Worm (Caenorhabditis elegans) whole organism, L4 larva: Measurements from ENCODE around the gene R08C7.11.

Experiments used
- D1046.2 ChIP-seq: fragments of 200-800 bp; sonication (Bioruptor generic); IDR thresholded peaks from 2 replicates; pipeline ENCODE4 v1.3.6; 2022; ENCODE audit warnings: missing genetic modification characterization, missing compliant biosample characterization
- F10B5.3 ChIP-seq: sonication (generic microtip); optimal IDR thresholded peaks from 2 replicates; lab custom pipeline; 2016; ENCODE audit warnings: mild to moderate bottlenecking, missing genetic modification characterization, missing compliant biosample characterization
- F44E2.7 ChIP-seq: fragments of 200-800 bp; sonication (Bioruptor generic); IDR thresholded peaks from 2 replicates; pipeline ENCODE4 v2.1.2; 2022; ENCODE audit warnings: missing genetic modification characterization, missing compliant biosample characterization
- F49E8.2 ChIP-seq: sonication (generic microtip); optimal IDR thresholded peaks from 2 replicates; lab custom pipeline; 2016; ENCODE audit warnings: missing compliant biosample characterization, mild to moderate bottlenecking, missing genetic modification characterization, borderline replicate concordance
- T26A8.4 ChIP-seq: fragments of 200-800 bp; sonication (Bioruptor generic); IDR thresholded peaks from 2 replicates; pipeline ENCODE4 v1.3.6; 2022; ENCODE audit warnings: missing genetic modification characterization, missing compliant biosample characterization
- Y48G9A.11 ChIP-seq: fragments of 200-800 bp; sonication (Bioruptor generic); IDR thresholded peaks from 2 replicates; pipeline ENCODE4 v1.3.6; 2022; ENCODE audit warnings: missing genetic modification reagents, missing genetic modification characterization, missing compliant biosample characterization
- Y75B8A.6 ChIP-seq: fragments of 200-800 bp; sonication (Bioruptor generic); IDR thresholded peaks from 2 replicates; pipeline ENCODE4 v1.3.6; 2022; ENCODE audit warnings: missing genetic modification reagents, missing genetic modification characterization, missing compliant biosample characterization
- ZK546.5 ChIP-seq, 2 experiments: sonication (generic microtip); optimal IDR thresholded peaks; 2 replicates each; lab custom pipeline; 2017; ENCODE audit warnings: missing biosample characterization in 2 of 2, missing genetic modification characterization in 2 of 2
- aha-1 ChIP-seq: fragments of 150-350 bp; peaks from one replicate; lab custom pipeline; 2014; ENCODE audit warnings: missing biosample characterization, missing genetic modification characterization
- arid-1 ChIP-seq: fragments of 200-800 bp; sonication (Bioruptor generic); conservative IDR thresholded peaks from 2 replicates; pipeline ENCODE4 v1.3.6; 2022; ENCODE audit warnings: missing genetic modification reagents, missing genetic modification characterization, missing compliant biosample characterization
- attf-4 ChIP-seq: sonication (generic microtip); optimal IDR thresholded peaks from 3 replicates; lab custom pipeline; 2017; ENCODE audit warnings: missing biosample characterization, missing genetic modification characterization
- ceh-20 ChIP-seq: fragments of 200-800 bp; sonication (Bioruptor generic); IDR thresholded peaks from 2 replicates; pipeline ENCODE4 v1.3.6; 2022; ENCODE audit warnings: missing genetic modification reagents, missing genetic modification characterization, missing compliant biosample characterization
- ceh-32 ChIP-seq: sonication (generic microtip); optimal IDR thresholded peaks from 2 replicates; lab custom pipeline; 2016; ENCODE audit warnings: mild to moderate bottlenecking, missing genetic modification characterization, missing compliant biosample characterization; ENCODE audit not compliant: poor library complexity
- ceh-44 ChIP-seq: fragments of 200-800 bp; sonication (Bioruptor generic); IDR thresholded peaks from 2 replicates; pipeline ENCODE4 v1.3.6; 2022; ENCODE audit warnings: missing genetic modification reagents, missing genetic modification characterization, missing compliant biosample characterization
- ceh-82 ChIP-seq: sonication (generic microtip); optimal IDR thresholded peaks from 2 replicates; lab custom pipeline; 2017; ENCODE audit warnings: missing biosample characterization, missing genetic modification characterization
- ces-1 ChIP-seq: fragments of 150-350 bp; sonication (generic microtip); optimal IDR thresholded peaks from 4 replicates; lab custom pipeline; 2014; ENCODE audit warnings: missing biosample characterization, missing genetic modification reagents, missing genetic modification characterization
- ctbp-1 ChIP-seq: fragments of 200-800 bp; sonication (Bioruptor generic); IDR thresholded peaks from 2 replicates; pipeline ENCODE4 v1.3.6; 2022; ENCODE audit warnings: missing genetic modification reagents, missing genetic modification characterization, missing compliant biosample characterization
- daf-12 ChIP-seq: fragments of 150-350 bp; optimal IDR thresholded peaks from 2 replicates; lab custom pipeline; 2014; ENCODE audit warnings: missing biosample characterization, missing genetic modification reagents, missing genetic modification characterization
- daf-16 ChIP-seq, 3 experiments: sonication (generic microtip); optimal IDR thresholded peaks; 2 replicates each; lab custom pipeline; 2016 to 2017; ENCODE audit warnings: missing genetic modification characterization in 3 of 3, missing genetic modification reagents in 3 of 3, mild to moderate bottlenecking in 2 of 3, missing compliant biosample characterization in 2 of 3, missing biosample characterization in 1 of 3, moderate library complexity in 1 of 3
- daf-19 ChIP-seq: fragments of 200-800 bp; sonication (Bioruptor generic); conservative IDR thresholded peaks from 2 replicates; pipeline ENCODE4 v1.3.6; 2022; ENCODE audit warnings: missing genetic modification characterization, missing compliant biosample characterization
- daf-8 ChIP-seq: fragments of 200-800 bp; sonication (Bioruptor generic); IDR thresholded peaks from 2 replicates; pipeline ENCODE4 v1.3.6; 2022; ENCODE audit warnings: missing genetic modification characterization, missing compliant biosample characterization
- dpl-1 ChIP-seq: fragments of 150-350 bp; optimal IDR thresholded peaks from 2 replicates; lab custom pipeline; 2014; ENCODE audit warnings: missing biosample characterization, missing genetic modification reagents, missing genetic modification characterization
- dve-1 ChIP-seq: sonication (generic microtip); optimal IDR thresholded peaks from 2 replicates; lab custom pipeline; 2017; ENCODE audit warnings: antibody characterized with exemption, mild to moderate bottlenecking, missing genetic modification characterization, missing compliant biosample characterization; ENCODE audit not compliant: insufficient read depth
- egl-43 ChIP-seq: fragments of 200-800 bp; sonication (Bioruptor generic); IDR thresholded peaks from 2 replicates; pipeline ENCODE4 v1.3.6; 2022; ENCODE audit warnings: missing genetic modification reagents, missing genetic modification characterization, missing compliant biosample characterization
- fkh-10 ChIP-seq: fragments of 150-350 bp; optimal IDR thresholded peaks from 2 replicates; lab custom pipeline; 2014; ENCODE audit warnings: missing biosample characterization, missing genetic modification reagents, missing genetic modification characterization
- fos-1 ChIP-seq: fragments of 150-350 bp; optimal IDR thresholded peaks from 2 replicates; lab custom pipeline; 2014; ENCODE audit warnings: missing biosample characterization, missing genetic modification characterization
- gei-8 ChIP-seq: fragments of 200-800 bp; sonication (Bioruptor generic); optimal IDR thresholded peaks from 2 replicates; lab custom pipeline; 2018; ENCODE audit warnings: mild to moderate bottlenecking, missing genetic modification characterization, missing compliant biosample characterization
- hlh-11 ChIP-seq: fragments of 200-800 bp; sonication (Bioruptor generic); optimal IDR thresholded peaks from 2 replicates; lab custom pipeline; 2018; ENCODE audit warnings: mild to moderate bottlenecking, missing genetic modification characterization, missing compliant biosample characterization
- jun-1 ChIP-seq: fragments of 150-350 bp; optimal IDR thresholded peaks from 2 replicates; lab custom pipeline; 2014; ENCODE audit warnings: missing biosample characterization, missing genetic modification reagents, missing genetic modification characterization
- lin-1 ChIP-seq: fragments of 200-800 bp; sonication (Bioruptor generic); IDR thresholded peaks from 2 replicates; pipeline ENCODE4 v1.3.6; 2022; ENCODE audit warnings: missing genetic modification reagents, missing genetic modification characterization, missing compliant biosample characterization
- lin-15B ChIP-seq: fragments of 150-350 bp; sonication (generic microtip); optimal IDR thresholded peaks from 3 replicates; lab custom pipeline; 2014; ENCODE audit warnings: missing biosample characterization, missing genetic modification characterization
- lin-38 ChIP-seq: fragments of 200-800 bp; sonication (Bioruptor generic); IDR thresholded peaks from 2 replicates; pipeline ENCODE4 v1.3.6; 2022; ENCODE audit warnings: missing genetic modification reagents, missing genetic modification characterization, missing compliant biosample characterization
- madf-9 ChIP-seq: fragments of 200-800 bp; sonication (Bioruptor generic); conservative IDR thresholded peaks from 2 replicates; pipeline ENCODE4 v1.3.6; 2022; ENCODE audit warnings: missing genetic modification reagents, missing genetic modification characterization, missing compliant biosample characterization
- mdl-1 ChIP-seq, 2 experiments: fragments of 150-350 bp in 1 of 2; sonication (generic microtip) in 1 of 2; optimal IDR thresholded peaks; 2 replicates each; lab custom pipeline; 2014 to 2017; ENCODE audit warnings: missing biosample characterization in 2 of 2, missing genetic modification characterization in 2 of 2
- mes-2 ChIP-seq: sonication (generic microtip); optimal IDR thresholded peaks from 2 replicates; lab custom pipeline; 2016; ENCODE audit warnings: missing genotype, mild to moderate bottlenecking, missing genetic modification characterization, missing compliant biosample characterization; ENCODE audit not compliant: poor library complexity, severe bottlenecking
- nhr-11 ChIP-seq: fragments of 150-350 bp; optimal IDR thresholded peaks from 2 replicates; lab custom pipeline; 2014; ENCODE audit warnings: missing biosample characterization, missing genetic modification characterization
- nhr-237 ChIP-seq: sonication (generic microtip); optimal IDR thresholded peaks from 2 replicates; lab custom pipeline; 2017; ENCODE audit warnings: missing biosample characterization, missing genetic modification characterization
- nhr-42 ChIP-seq: fragments of 200-800 bp; sonication (Bioruptor generic); IDR thresholded peaks from 2 replicates; pipeline ENCODE4 v1.3.6; 2022; ENCODE audit warnings: missing genetic modification characterization, missing compliant biosample characterization
- nhr-6 ChIP-seq: fragments of 150-350 bp; optimal IDR thresholded peaks from 2 replicates; lab custom pipeline; 2014; ENCODE audit warnings: missing biosample characterization, missing genetic modification characterization
- rbr-2 ChIP-seq: sonication (generic microtip); optimal IDR thresholded peaks from 2 replicates; lab custom pipeline; 2016; ENCODE audit warnings: missing genotype, missing genetic modification characterization, missing compliant biosample characterization
- set-16 ChIP-seq: fragments of 200-800 bp; sonication (Bioruptor generic); IDR thresholded peaks from 2 replicates; pipeline ENCODE4 v1.3.6; 2022; ENCODE audit warnings: missing genetic modification reagents, missing genetic modification characterization, missing compliant biosample characterization
- skn-1 ChIP-seq: fragments of 150-350 bp; optimal IDR thresholded peaks from 2 replicates; lab custom pipeline; 2014; ENCODE audit warnings: missing biosample characterization, missing genetic modification characterization
- snpc-4 ChIP-seq: fragments of 150-350 bp; optimal IDR thresholded peaks from 2 replicates; lab custom pipeline; 2014; ENCODE audit warnings: missing biosample characterization, missing genetic modification characterization
- spr-1 ChIP-seq: sonication (generic microtip); optimal IDR thresholded peaks from 2 replicates; lab custom pipeline; 2016; ENCODE audit warnings: mild to moderate bottlenecking, missing genetic modification characterization, missing compliant biosample characterization
- spr-3 ChIP-seq: fragments of 200-800 bp; sonication (Bioruptor generic); optimal IDR thresholded peaks from 2 replicates; lab custom pipeline; 2018; ENCODE audit warnings: mild to moderate bottlenecking, missing genetic modification characterization, missing compliant biosample characterization
- tra-1 ChIP-seq: fragments of 200-800 bp; sonication (Bioruptor generic); IDR thresholded peaks from 2 replicates; pipeline ENCODE4 v1.3.6; 2022; ENCODE audit warnings: missing genetic modification reagents, missing genetic modification characterization, missing compliant biosample characterization
- vab-7 ChIP-seq: fragments of 200-800 bp; sonication (Bioruptor generic); IDR thresholded peaks from 2 replicates; pipeline ENCODE4 v1.3.6; 2022; ENCODE audit warnings: missing genetic modification reagents, missing genetic modification characterization, missing compliant biosample characterization
- zag-1 ChIP-seq: fragments of 150-350 bp; optimal IDR thresholded peaks from 2 replicates; lab custom pipeline; 2014; ENCODE audit warnings: missing biosample characterization, missing genetic modification characterization
- zfp-2 ChIP-seq: sonication (generic microtip); optimal IDR thresholded peaks from 2 replicates; lab custom pipeline; 2016; ENCODE audit warnings: mild to moderate bottlenecking, missing genetic modification characterization, missing compliant biosample characterization
- ztf-7 ChIP-seq: fragments of 150-350 bp; optimal IDR thresholded peaks from 2 replicates; lab custom pipeline; 2014; ENCODE audit warnings: missing biosample characterization, missing genetic modification characterization

The R08C7.11 gene

DNA sequence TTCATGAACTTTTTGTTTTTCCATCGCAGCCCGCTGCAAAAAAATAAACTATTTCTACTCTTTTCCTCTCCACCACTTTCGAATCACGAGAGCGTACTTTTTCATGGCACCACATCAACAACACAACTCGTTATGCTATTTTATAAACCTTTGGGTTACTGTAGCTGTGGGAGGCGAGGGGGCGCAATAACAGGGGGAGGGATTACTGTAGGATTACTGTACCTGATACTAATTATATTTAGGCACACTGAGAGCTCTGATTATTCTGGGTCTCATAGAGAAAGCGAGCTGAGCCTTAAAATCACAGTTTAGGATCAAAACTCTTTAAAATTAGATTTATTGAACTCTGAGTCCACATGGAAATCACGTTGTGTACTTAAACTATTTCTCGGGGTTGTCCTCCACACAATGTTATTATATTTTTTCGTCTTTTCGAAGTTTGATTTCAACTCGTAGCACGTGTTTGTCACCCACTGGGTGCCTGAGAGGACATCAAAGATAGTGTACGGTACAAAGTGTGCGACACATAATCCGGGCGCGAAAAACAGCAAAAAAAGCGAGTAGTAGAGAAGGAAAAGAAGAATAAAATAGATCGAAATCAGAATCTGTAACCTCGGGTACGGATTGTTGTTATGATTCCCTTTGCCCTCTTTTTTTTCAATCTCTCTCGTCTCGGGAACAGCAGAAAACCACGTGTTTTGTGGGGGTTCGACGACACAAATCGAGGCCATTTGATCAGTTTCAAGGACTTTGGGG, 17.9 kb upstream of the R08C7.11 start (continued):
- no peak for TF ChIP-seq jun-1 (tag; lab: Kevin White, UChicago)
- no peak for TF ChIP-seq ctbp-1
- TF ChIP-seq ceh-82, result no peak
- TF ChIP-seq skn-1 (tag; lab: Kevin White, UChicago), result no peak
- TF ChIP-seq ZK546.5 (tag; optimal IDR thresholded peaks at IDR 0.05; lab: Kevin White, UChicago), result no peak
- no peak for TF ChIP-seq nhr-237 (tag; lab: Kevin White, UChicago)
- TF ChIP-seq aha-1 (tag; lab: Kevin White, UChicago), result peak; percentile 97
- TF ChIP-seq ces-1, result no peak
- no peak for TF ChIP-seq spr-1 (tag; lab: Kevin White, UChicago)
- no peak for TF ChIP-seq lin-38 (GFP tag; lab: Robert Waterston, UW)
- TF ChIP-seq nhr-11 (tag; lab: Kevin White, UChicago), result peak; percentile 17
- no peak for TF ChIP-seq lin-1 (GFP tag; lab: Robert Waterston, UW)
- TF ChIP-seq arid-1 (GFP tag; lab: Robert Waterston, UW), result no peak
- TF ChIP-seq snpc-4 (tag; lab: Kevin White, UChicago), result no peak
- TF ChIP-seq mes-2 (tag; lab: Kevin White, UChicago), result no peak
- no peak for TF ChIP-seq lin-15B
- TF ChIP-seq tra-1, result 0 out of 2 replicates have a peak, but pooled peaks have one; percentile 46
- no peak for TF ChIP-seq F44E2.7 (GFP tag; lab: Robert Waterston, UW)
- TF ChIP-seq attf-4, result no peak
- TF ChIP-seq ceh-20 (GFP tag; lab: Robert Waterston, UW), result no peak
- no peak for TF ChIP-seq daf-16 (GFP tag; optimal IDR thresholded peaks at IDR 0.05; lab: Kevin White, UChicago)
- TF ChIP-seq daf-16 (tag; optimal IDR thresholded peaks at IDR 0.05; lab: Kevin White, UChicago), result peak; percentile 61
- no peak for TF ChIP-seq fkh-10 (GFP tag; lab: Kevin White, UChicago)
- TF ChIP-seq D1046.2 (GFP tag; lab: Robert Waterston, UW), result no peak
- TF ChIP-seq egl-43, result no peak; the same call in 1 of the 2 replicates
- TF ChIP-seq T26A8.4 (GFP tag; lab: Robert Waterston, UW), result peak; percentile 10; the same call in 1 of the 2 replicates
- peak; percentile 34; the same call in 1 of the 2 replicates for TF ChIP-seq Y75B8A.6 (GFP tag; lab: Robert Waterston, UW)
- TF ChIP-seq daf-12 (tag; lab: Kevin White, UChicago), result no peak
- TF ChIP-seq fos-1 (tag; lab: Kevin White, UChicago), result no peak
- no peak for TF ChIP-seq nhr-6 (tag; lab: Kevin White, UChicago)
- no peak for TF ChIP-seq Y48G9A.11 (GFP tag; lab: Robert Waterston, UW)
- TF ChIP-seq daf-8, result no peak
- no peak for TF ChIP-seq zfp-2 (tag; lab: Kevin White, UChicago)
- TF ChIP-seq nhr-42, result no peak
- no peak for TF ChIP-seq vab-7 (GFP tag; lab: Robert Waterston, UW)
- no peak for TF ChIP-seq F10B5.3 (tag; lab: Kevin White, UChicago)
- peak; percentile 36 for TF ChIP-seq dve-1 (tag; lab: Kevin White, UChicago)
- no peak for TF ChIP-seq dpl-1 (GFP tag; lab: Kevin White, UChicago)
- no peak for TF ChIP-seq daf-19 (GFP tag; lab: Robert Waterston, UW)
- peak; percentile 13 for TF ChIP-seq spr-3
- peak in 1 of 2 experiments; percentile 76 for TF ChIP-seq mdl-1 (tag; optimal IDR thresholded peaks at IDR 0.05; lab: Kevin White, UChicago)
- TF ChIP-seq rbr-2 (tag; lab: Kevin White, UChicago), result no peak
- peak; percentile 62 for TF ChIP-seq hlh-11 (tag; lab: Kevin White, UChicago)
- TF ChIP-seq gei-8, result no peak
- TF ChIP-seq ztf-7 (tag; lab: Kevin White, UChicago), result no peak
- no peak for TF ChIP-seq set-16 (GFP tag; lab: Robert Waterston, UW)
- no peak for TF ChIP-seq F49E8.2
- no peak for TF ChIP-seq zag-1 (tag; lab: Kevin White, UChicago)
- no peak for TF ChIP-seq madf-9 (GFP tag; lab: Robert Waterston, UW)
- no peak for TF ChIP-seq ceh-44 (GFP tag; lab: Robert Waterston, UW)
- TF ChIP-seq ceh-32 (tag; lab: Kevin White, UChicago), result no peak
